Worm (Caenorhabditis elegans) whole organism, early embryonic: ENCODE data around the gene flp-15.

Experiments used
- B0310.2 ChIP-seq: sonication (generic microtip); optimal IDR thresholded peaks from 2 replicates; lab custom pipeline; 2016; ENCODE audit warnings: mild to moderate bottlenecking, missing genetic modification characterization, missing compliant biosample characterization
- F13C5.2 ChIP-seq: sonication (generic microtip); optimal IDR thresholded peaks from 2 replicates; lab custom pipeline; 2017; ENCODE audit warnings: mild to moderate bottlenecking, missing genetic modification characterization, inconsistent platforms, missing compliant biosample characterization
- aly-1 ChIP-seq: sonication (generic microtip); optimal IDR thresholded peaks from 2 replicates; lab custom pipeline; 2016; ENCODE audit warnings: missing genetic modification characterization, missing compliant biosample characterization
- ama-1 ChIP-seq: fragments of 150-350 bp; optimal IDR thresholded peaks from 2 replicates; lab custom pipeline; 2014
- ceh-13 ChIP-seq: fragments of 200-800 bp; sonication (Bioruptor generic); optimal IDR thresholded peaks from 2 replicates; lab custom pipeline; 2018; ENCODE audit warnings: mild to moderate bottlenecking, missing genetic modification characterization, missing compliant biosample characterization
- ceh-36 ChIP-seq: sonication (generic microtip); optimal IDR thresholded peaks from 2 replicates; lab custom pipeline; 2016; ENCODE audit warnings: missing genetic modification characterization, inconsistent platforms, missing compliant biosample characterization
- ets-7 ChIP-seq: sonication (generic microtip); optimal IDR thresholded peaks from 2 replicates; lab custom pipeline; 2016; ENCODE audit warnings: missing genotype, missing genetic modification characterization, missing compliant biosample characterization
- flt-1 ChIP-seq: fragments of 200-800 bp; sonication (Bioruptor generic); IDR thresholded peaks from 2 replicates; pipeline ENCODE4 v1.3.6; 2022; ENCODE audit warnings: missing genetic modification characterization, missing compliant biosample characterization
- hmbx-1 ChIP-seq: sonication (generic microtip); optimal IDR thresholded peaks from 2 replicates; lab custom pipeline; 2016; ENCODE audit warnings: mild to moderate bottlenecking, missing genetic modification characterization, missing compliant biosample characterization
- hmg-4 ChIP-seq: fragments of 200-800 bp; sonication (Bioruptor generic); optimal IDR thresholded peaks from 2 replicates; lab custom pipeline; 2018; ENCODE audit warnings: mild to moderate bottlenecking, missing genetic modification characterization, missing compliant biosample characterization
- hnd-1 ChIP-seq: sonication (generic microtip); optimal IDR thresholded peaks from 2 replicates; lab custom pipeline; 2016; ENCODE audit warnings: missing genetic modification characterization, missing compliant biosample characterization
- pes-1 ChIP-seq: fragments of 200-800 bp; sonication (Bioruptor generic); IDR thresholded peaks from 2 replicates; pipeline ENCODE4 v1.3.6; 2022; ENCODE audit warnings: missing genetic modification reagents, missing genetic modification characterization, missing compliant biosample characterization
- scrt-1 ChIP-seq: fragments of 200-800 bp; sonication (Bioruptor generic); IDR thresholded peaks from 2 replicates; pipeline ENCODE4 v1.3.6; 2022; ENCODE audit warnings: missing genetic modification characterization, missing compliant biosample characterization
- sea-1 ChIP-seq: fragments of 200-800 bp; sonication (Bioruptor generic); conservative IDR thresholded peaks from 2 replicates; pipeline ENCODE4 v1.3.6; 2022; ENCODE audit warnings: missing genetic modification characterization, missing compliant biosample characterization
- tbx-11 ChIP-seq: fragments of 200-800 bp; sonication (Bioruptor generic); IDR thresholded peaks from 2 replicates; pipeline ENCODE4 v1.3.6; 2022; ENCODE audit warnings: missing genetic modification characterization, missing compliant biosample characterization
- tbx-37 ChIP-seq: fragments of 200-800 bp; sonication (Bioruptor generic); conservative IDR thresholded peaks from 2 replicates; pipeline ENCODE4 v1.3.6; 2022; ENCODE audit warnings: missing genetic modification reagents, missing genetic modification characterization, missing compliant biosample characterization
- tra-4 ChIP-seq: sonication (generic microtip); optimal IDR thresholded peaks from 2 replicates; lab custom pipeline; 2017; ENCODE audit warnings: missing genetic modification characterization, missing compliant biosample characterization

Gene flp-15

ce11 chrIII:13684236-13684635 lies 16.6 kb upstream of the flp-15 start:
- TF ChIP-seq tra-4, result no peak
- no peak for TF ChIP-seq scrt-1 (GFP tag; lab: Robert Waterston, UW)
- TF ChIP-seq hmbx-1 (tag; lab: Kevin White, UChicago), result no peak
- TF ChIP-seq aly-1 (tag; lab: Kevin White, UChicago), result no peak
- TF ChIP-seq tbx-11 (GFP tag; lab: Robert Waterston, UW), result no peak
- TF ChIP-seq flt-1, result no peak
- no peak for TF ChIP-seq ceh-13
- TF ChIP-seq B0310.2 (tag; lab: Kevin White, UChicago), result no peak
- TF ChIP-seq hmg-4 (GFP tag; lab: Kevin White, UChicago), result no peak
- TF ChIP-seq F13C5.2, result no peak
- no peak for TF ChIP-seq ceh-36 (tag; lab: Kevin White, UChicago)

- TF ChIP-seq hnd-1 (tag; lab: Kevin White, UChicago) (no peak), sea-1 (GFP tag; lab: Robert Waterston, UW) (no peak), aly-1 (tag; lab: Kevin White, UChicago) (no peak), ets-7 (no peak)
Measured at ce11 chrIII:13683275-13683674, 15.6 kb upstream of the flp-15 start.

DNA sequence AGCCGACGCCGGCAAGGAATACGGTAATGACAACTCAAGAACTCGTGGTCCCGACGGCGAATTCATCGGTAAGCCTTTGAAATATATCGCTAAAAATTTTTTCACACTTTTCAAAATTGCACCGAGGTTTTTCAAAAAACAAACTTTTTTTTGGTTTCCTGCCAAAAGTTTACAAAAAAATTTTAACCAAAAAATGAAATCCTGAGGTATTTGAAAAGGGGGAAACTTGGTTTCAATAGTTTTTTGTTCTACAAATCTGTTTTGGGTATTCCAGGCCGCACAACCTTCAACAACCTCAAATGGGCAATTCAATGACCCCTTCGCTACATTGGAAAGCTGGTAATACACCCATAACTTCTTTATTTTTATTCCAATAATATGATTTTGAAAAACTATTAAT lies 14.4 kb upstream of the flp-15 start:
- TF ChIP-seq B0310.2 (tag; lab: Kevin White, UChicago) (no peak), tra-4 (no peak), tbx-11 (GFP tag; lab: Robert Waterston, UW) (no peak), hmbx-1 (tag; lab: Kevin White, UChicago) (no peak), hmg-4 (GFP tag; lab: Kevin White, UChicago) (no peak), scrt-1 (GFP tag; lab: Robert Waterston, UW) (no peak), aly-1 (tag; lab: Kevin White, UChicago) (no peak), ets-7 (no peak), tbx-37 (no peak), F13C5.2 (no peak), ceh-13 (no peak), pes-1 (GFP tag; lab: Robert Waterston, UW) (no peak)

DNA sequence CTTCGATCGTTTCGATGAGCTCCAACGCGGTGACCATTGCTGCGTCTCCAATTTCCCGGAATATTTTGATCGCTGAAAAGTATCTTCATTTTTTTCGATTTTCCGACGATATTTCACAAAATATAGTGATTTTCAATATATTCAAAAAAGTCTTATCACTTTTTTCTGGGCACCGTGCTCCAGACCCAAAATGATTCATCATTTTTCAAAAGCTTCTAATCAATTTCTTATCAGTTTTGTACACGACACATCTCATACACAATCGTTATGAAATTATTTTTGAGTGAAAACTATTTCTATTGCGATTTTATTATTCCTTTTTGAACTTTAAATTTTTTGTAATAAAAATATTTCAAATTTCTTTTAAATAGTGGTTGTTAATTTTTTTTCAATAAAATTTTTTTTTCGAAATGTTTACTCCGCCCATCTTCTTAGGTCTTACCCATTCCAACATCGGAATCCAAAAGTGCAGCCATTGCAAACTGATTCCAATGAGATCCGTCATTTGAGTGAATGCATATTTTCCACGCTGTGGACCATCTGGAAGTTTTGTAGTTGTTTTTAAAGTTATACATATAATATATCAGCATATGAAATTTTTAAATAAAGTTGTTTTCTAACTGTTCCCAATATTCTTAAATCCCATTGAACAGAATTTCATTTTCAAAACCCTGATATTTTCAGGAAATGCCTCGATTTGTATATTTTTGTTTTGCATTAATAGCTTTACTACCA lies 11.3 kb upstream of the flp-15 start, which contains the start of gene sid-2:
Gene sid-2, plus strand, starts transcription at position 685 of the 735 bp plus-strand sequence.
- TF ChIP-seq scrt-1 (GFP tag; lab: Robert Waterston, UW), result no peak
- TF ChIP-seq hmg-4 (GFP tag; lab: Kevin White, UChicago), result no peak
- no peak for TF ChIP-seq ceh-36 (tag; lab: Kevin White, UChicago)
- TF ChIP-seq F13C5.2, result no peak
- no peak for TF ChIP-seq tra-4
- TF ChIP-seq hmbx-1 (tag; lab: Kevin White, UChicago), result no peak
- no peak for TF ChIP-seq sea-1 (GFP tag; lab: Robert Waterston, UW)
- TF ChIP-seq ceh-13, result no peak
- TF ChIP-seq flt-1, result no peak
- TF ChIP-seq B0310.2 (tag; lab: Kevin White, UChicago), result no peak
- no peak for TF ChIP-seq ama-1 (lab: Kevin White, UChicago)
- no peak for TF ChIP-seq tbx-37
- TF ChIP-seq tbx-11 (GFP tag; lab: Robert Waterston, UW), result no peak
- TF ChIP-seq hnd-1 (tag; lab: Kevin White, UChicago), result no peak

- TF ChIP-seq ceh-36 (tag; lab: Kevin White, UChicago), result no peak
Measured at ce11 chrIII:13672654-13673330, 5.2 kb upstream of the flp-15 start, which contains the start of gene aqp-11. Gene aqp-11, plus strand, starts transcription at chrIII:13673280.

DNA sequence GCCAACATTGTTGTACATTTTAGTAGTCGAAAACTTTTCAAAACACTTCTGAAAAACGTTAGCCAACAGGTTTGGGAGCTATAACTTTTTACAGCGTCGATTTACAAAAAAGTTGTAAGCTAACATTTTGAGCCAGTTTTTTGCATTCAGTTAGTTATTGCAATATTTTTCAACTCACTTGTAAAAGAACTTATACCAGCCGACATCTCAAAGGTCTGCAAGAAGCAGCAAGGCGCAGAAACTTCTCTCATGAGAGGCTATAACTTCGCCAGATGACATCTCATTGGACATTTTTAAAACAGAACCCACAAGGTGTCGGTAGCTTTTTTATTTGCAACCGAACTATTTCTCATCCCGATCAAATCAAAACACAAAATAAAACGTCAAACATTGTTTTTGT lies 1.9 kb upstream of the flp-15 start:
- TF ChIP-seq hmbx-1 (tag; lab: Kevin White, UChicago), result no peak
- TF ChIP-seq tbx-11 (GFP tag; lab: Robert Waterston, UW), result no peak
- TF ChIP-seq hnd-1 (tag; lab: Kevin White, UChicago), result no peak
- no peak for TF ChIP-seq scrt-1 (GFP tag; lab: Robert Waterston, UW)
- no peak for TF ChIP-seq ama-1 (lab: Kevin White, UChicago)
- TF ChIP-seq B0310.2 (tag; lab: Kevin White, UChicago), result no peak
- no peak for TF ChIP-seq pes-1 (GFP tag; lab: Robert Waterston, UW)
- no peak for TF ChIP-seq hmg-4 (GFP tag; lab: Kevin White, UChicago)
- TF ChIP-seq flt-1, result no peak
- TF ChIP-seq sea-1 (GFP tag; lab: Robert Waterston, UW), result no peak
- no peak for TF ChIP-seq tra-4

- TF ChIP-seq ceh-13, result no peak
- TF ChIP-seq flt-1, result no peak
- TF ChIP-seq tbx-11 (GFP tag; lab: Robert Waterston, UW), result no peak
- no peak for TF ChIP-seq B0310.2 (tag; lab: Kevin White, UChicago)
- no peak for TF ChIP-seq tra-4
- no peak for TF ChIP-seq scrt-1 (GFP tag; lab: Robert Waterston, UW)
- no peak for TF ChIP-seq ceh-36 (tag; lab: Kevin White, UChicago)
- TF ChIP-seq pes-1 (GFP tag; lab: Robert Waterston, UW), result no peak
- no peak for TF ChIP-seq sea-1 (GFP tag; lab: Robert Waterston, UW)
- no peak for TF ChIP-seq hmbx-1 (tag; lab: Kevin White, UChicago)
- TF ChIP-seq tbx-37, result no peak
- no peak for TF ChIP-seq F13C5.2
- no peak for TF ChIP-seq aly-1 (tag; lab: Kevin White, UChicago)
- TF ChIP-seq hmg-4 (GFP tag; lab: Kevin White, UChicago), result no peak
- TF ChIP-seq hnd-1 (tag; lab: Kevin White, UChicago), result no peak
- TF ChIP-seq ama-1 (lab: Kevin White, UChicago), result no peak
- no peak for TF ChIP-seq ets-7
Measured at ce11 chrIII:13666406-13666805, 1.2 kb downstream of the flp-15 start.
